Worm (Caenorhabditis elegans) whole organism, midembryonic: Measurements from ENCODE around the gene igdb-3.

Experiments
- flt-1 ChIP-seq: fragments of 200-800 bp; sonication (Bioruptor generic); IDR thresholded peaks from 2 replicates; pipeline ENCODE4 v1.3.6; 2022; ENCODE audit warnings: missing genetic modification characterization, missing compliant biosample characterization
- ref-1 ChIP-seq: fragments of 200-800 bp; sonication (Bioruptor generic); conservative IDR thresholded peaks from 2 replicates; pipeline ENCODE4 v1.3.6; 2022; ENCODE audit warnings: missing genetic modification reagents, missing genetic modification characterization, missing compliant biosample characterization

DNA sequence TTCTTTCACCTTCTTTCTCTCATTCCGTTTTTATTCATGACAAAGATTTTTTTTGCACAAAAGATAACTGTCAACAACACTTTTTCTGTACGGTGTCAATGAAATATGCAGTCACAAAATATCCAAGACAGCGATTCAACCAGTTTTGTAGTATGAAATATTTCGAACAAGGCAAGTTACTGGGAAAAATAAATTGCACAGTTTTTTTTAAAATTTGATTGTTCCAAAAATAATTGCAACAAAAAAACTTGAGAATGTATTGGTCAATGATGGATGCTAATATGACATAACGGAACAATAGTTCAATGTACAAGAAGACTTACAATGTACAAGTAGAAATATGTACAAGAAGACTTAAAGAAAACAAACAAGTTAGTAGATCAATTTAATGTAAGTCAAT is 39.5 kb upstream of the igdb-3 start:
- TF ChIP-seq ref-1 (GFP tag; lab: Robert Waterston, UW): no peak
- TF ChIP-seq flt-1: no peak
